Worm (Caenorhabditis elegans): ENCODE data around the gene eef-1A.2.

Gene eef-1A.2

DNA sequence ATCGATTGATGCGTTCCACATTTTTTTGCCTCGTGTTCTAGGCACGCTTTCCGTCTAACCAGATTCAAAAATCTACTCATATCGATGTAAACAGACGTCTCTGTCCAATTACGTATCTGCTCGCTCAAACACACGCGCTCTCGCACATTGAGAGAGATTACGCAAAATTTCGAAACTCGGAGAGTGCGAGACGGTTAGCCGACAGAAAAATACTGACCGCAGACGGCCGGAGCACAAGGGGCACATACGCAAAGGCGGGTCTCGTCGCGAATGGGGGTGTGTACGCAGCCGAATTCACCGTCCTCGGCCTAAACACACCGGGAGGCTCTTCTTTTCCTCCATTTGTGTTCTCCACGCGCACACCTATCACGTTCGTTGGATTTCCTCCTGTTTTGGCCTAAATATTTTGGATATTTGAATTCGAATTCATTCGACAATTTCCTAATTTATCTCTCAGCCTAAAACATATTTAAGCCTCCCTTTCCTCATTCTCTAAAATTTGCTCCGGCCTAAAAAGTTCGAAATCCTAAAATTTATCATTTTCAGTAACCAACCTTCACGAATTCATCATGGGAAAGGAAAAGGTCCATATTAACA, at the start of gene eef-1A.2:
Gene eef-1A.2, plus strand, starts transcription at position 547 of the 597 bp plus-strand sequence.
- no peak for TF ChIP-seq C34B4.2 (tag; optimal IDR thresholded peaks at IDR 0.05)
- no peak for TF ChIP-seq alr-1 (tag; optimal IDR thresholded peaks at IDR 0.05; ENCODE audit: borderline replicate concordance)
- TF ChIP-seq egl-27 (tag; optimal IDR thresholded peaks at IDR 0.05), result peak; percentile 78 to 95
- TF ChIP-seq lsy-2 (tag; optimal IDR thresholded peaks at IDR 0.05), result peak; percentile 89 to 96
- peak; percentile 29 for TF ChIP-seq fkh-4 (tag; optimal IDR thresholded peaks at IDR 0.05; ENCODE audit: borderline replicate concordance)
- TF ChIP-seq nhr-47 (tag; optimal IDR thresholded peaks at IDR 0.05), result peak; percentile 97
- peak; percentile 97 for TF ChIP-seq nhr-77 (tag; optimal IDR thresholded peaks at IDR 0.05)
- peak; percentile 78 for TF ChIP-seq lin-15B (tag; optimal IDR thresholded peaks at IDR 0.05)
- TF ChIP-seq efl-3 (GFP tag; optimal IDR thresholded peaks at IDR 0.05), result no peak
- TF ChIP-seq blmp-1 (tag; optimal IDR thresholded peaks at IDR 0.05), result peak; percentile 55
- TF ChIP-seq nhr-12 (tag; optimal IDR thresholded peaks at IDR 0.05), result no peak
- TF ChIP-seq xbp-1 (tag; optimal IDR thresholded peaks at IDR 0.05), result peak; percentile 95
- TF ChIP-seq sptf-1 (tag; optimal IDR thresholded peaks at IDR 0.05), result no peak
- TF ChIP-seq aly-2 (tag; optimal IDR thresholded peaks at IDR 0.05), result peak; percentile 76
- peak; percentile 61; the same call in 1 of the 2 replicates for TF ChIP-seq unc-98 (GFP tag; IDR thresholded peaks at IDR 0.05)
- TF ChIP-seq lin-13 (GFP tag; optimal IDR thresholded peaks at IDR 0.05), result peak; percentile 97
- TF ChIP-seq nhr-76 (tag; optimal IDR thresholded peaks at IDR 0.05), result no peak
- peak; percentile 69 to 81 (median 71) for TF ChIP-seq dpl-1 (GFP tag; optimal IDR thresholded peaks at IDR 0.05)
- peak; percentile 95 for TF ChIP-seq tbx-2 (tag; optimal IDR thresholded peaks at IDR 0.05)
- peak; percentile 91 for TF ChIP-seq grh-1 (GFP tag; IDR thresholded peaks at IDR 0.05)
- TF ChIP-seq ceh-63 (GFP tag; optimal IDR thresholded peaks at IDR 0.05), result no peak
- peak; percentile 76 for TF ChIP-seq sup-37 (GFP tag; optimal IDR thresholded peaks at IDR 0.05)
- no peak for TF ChIP-seq unc-62 (GFP tag; optimal IDR thresholded peaks at IDR 0.05)
- TF ChIP-seq vab-15 (tag; optimal IDR thresholded peaks at IDR 0.05), result peak; percentile 53
- TF ChIP-seq efl-1 (optimal IDR thresholded peaks at IDR 0.05), result peak; percentile 82 to 93
- TF ChIP-seq efl-1 (GFP tag; optimal IDR thresholded peaks at IDR 0.05 in 1 of 2), result peak; percentile 79 to 96
- TF ChIP-seq C16A3.4 (tag; optimal IDR thresholded peaks at IDR 0.05), result peak; percentile 89
- peak; percentile 91 for TF ChIP-seq unc-86 (tag; optimal IDR thresholded peaks at IDR 0.05)
- TF ChIP-seq ets-5 (GFP tag; IDR thresholded peaks at IDR 0.05), result no peak
- peak; percentile 77 for TF ChIP-seq ceh-88 (GFP tag; IDR thresholded peaks at IDR 0.05)
- TF ChIP-seq Y116A8C.19 (tag; optimal IDR thresholded peaks at IDR 0.05; ENCODE audit: borderline replicate concordance), result no peak
- TF ChIP-seq egl-13 (tag; optimal IDR thresholded peaks at IDR 0.05), result peak; percentile 92
- TF ChIP-seq elt-3 (tag; optimal IDR thresholded peaks at IDR 0.05), result peak in 3 of 6 experiments; percentile 89 to 98 (median 92)
- TF ChIP-seq aha-1 (tag; optimal IDR thresholded peaks at IDR 0.05), result peak; percentile 76
- TF ChIP-seq dsc-1 (tag; optimal IDR thresholded peaks at IDR 0.05), result peak; percentile 97
- TF ChIP-seq nhr-90 (tag; optimal IDR thresholded peaks at IDR 0.05; ENCODE audit: poor library complexity), result peak; percentile 93
- peak; percentile 78 for TF ChIP-seq mab-9 (GFP tag; IDR thresholded peaks at IDR 0.05)
- peak; percentile 99 for TF ChIP-seq fkh-8 (tag; optimal IDR thresholded peaks at IDR 0.05)
- TF ChIP-seq rnt-1 (tag; optimal IDR thresholded peaks at IDR 0.05), result peak; percentile 97
- TF ChIP-seq ama-1 (optimal IDR thresholded peaks at IDR 0.05), result peak; percentile 74
- TF ChIP-seq lir-3 (tag; optimal IDR thresholded peaks at IDR 0.05; ENCODE audit: poor library complexity), result peak; percentile 79
- TF ChIP-seq hlh-4 (tag; optimal IDR thresholded peaks at IDR 0.05), result no peak
- TF ChIP-seq nhr-28 (tag; optimal IDR thresholded peaks at IDR 0.05), result peak; percentile 67
- peak; percentile 71 for TF ChIP-seq zag-1 (tag; optimal IDR thresholded peaks at IDR 0.05)
- TF ChIP-seq nhr-84 (tag; optimal IDR thresholded peaks at IDR 0.05), result peak; percentile 81
- TF ChIP-seq F16B12.6 (tag; optimal IDR thresholded peaks at IDR 0.05), result peak; percentile 63
- TF ChIP-seq elt-2 (tag; optimal IDR thresholded peaks at IDR 0.05), result peak; percentile 86
- peak; percentile 94 for TF ChIP-seq nhr-19 (GFP tag; conservative IDR thresholded peaks at IDR 0.05)
- no peak for TF ChIP-seq pag-3 (tag; optimal IDR thresholded peaks at IDR 0.05; ENCODE audit: borderline replicate concordance, insufficient read depth)
- TF ChIP-seq mdl-1 (tag; optimal IDR thresholded peaks at IDR 0.05), result peak; percentile 72 to 98
- TF ChIP-seq fos-1 (tag; optimal IDR thresholded peaks at IDR 0.05), result peak; percentile 96
- TF ChIP-seq jun-1 (tag; optimal IDR thresholded peaks at IDR 0.05), result peak; percentile 97

All from whole organism, L1 larva.